Worm (Caenorhabditis elegans): ENCODE measurements around the gene dcaf-13.

dcaf-13 gene

ce11 chrII:4391072-4391471 is 33.6 kb downstream of the dcaf-13 start:
- no peak for TF ChIP-seq snpc-4 (tag; optimal IDR thresholded peaks at IDR 0.05)
- TF ChIP-seq lsy-2 (tag; optimal IDR thresholded peaks at IDR 0.05), result no peak
- TF ChIP-seq sem-2 (GFP tag; optimal IDR thresholded peaks at IDR 0.05), result no peak
- no peak for TF ChIP-seq ces-1 (GFP tag; optimal IDR thresholded peaks at IDR 0.05)
- no peak for TF ChIP-seq sptf-1 (tag; optimal IDR thresholded peaks at IDR 0.05)
- TF ChIP-seq ceh-43 (GFP tag; optimal IDR thresholded peaks at IDR 0.05), result no peak
- no peak for TF ChIP-seq unc-39 (tag; optimal IDR thresholded peaks at IDR 0.05)
- no peak for TF ChIP-seq mep-1 (tag; optimal IDR thresholded peaks at IDR 0.05)
- TF ChIP-seq ceh-83 (GFP tag; optimal IDR thresholded peaks at IDR 0.05), result no peak
- no peak for TF ChIP-seq elt-1 (tag; optimal IDR thresholded peaks at IDR 0.05; ENCODE audit: borderline replicate concordance, insufficient read depth)
- TF ChIP-seq mab-5 (tag; optimal IDR thresholded peaks at IDR 0.05), result no peak
- TF ChIP-seq unc-62 (GFP tag; optimal IDR thresholded peaks at IDR 0.05), result no peak
- TF ChIP-seq ceh-39 (tag; optimal IDR thresholded peaks at IDR 0.05), result no peak
- no peak for TF ChIP-seq unc-120 (tag; optimal IDR thresholded peaks at IDR 0.05; ENCODE audit: poor library complexity, severe bottlenecking)
- no peak for TF ChIP-seq drap-1 (GFP tag; optimal IDR thresholded peaks at IDR 0.05)

- TF ChIP-seq nhr-76 (tag; optimal IDR thresholded peaks at IDR 0.05) (no peak), ceh-43 (GFP tag; optimal IDR thresholded peaks at IDR 0.05) (no peak), ceh-83 (GFP tag; optimal IDR thresholded peaks at IDR 0.05) (no peak), pha-4 (tag; optimal IDR thresholded peaks at IDR 0.05) (no peak), elt-1 (tag; optimal IDR thresholded peaks at IDR 0.05; ENCODE audit: borderline replicate concordance, insufficient read depth) (no peak), hlh-1 (tag; optimal IDR thresholded peaks at IDR 0.05) (no peak), elt-3 (tag; optimal IDR thresholded peaks at IDR 0.05) (no peak), unc-39 (tag; optimal IDR thresholded peaks at IDR 0.05) (no peak), snpc-4 (tag; optimal IDR thresholded peaks at IDR 0.05) (no peak)
Observed at ce11 chrII:4383306-4383705, 41.4 kb downstream of the dcaf-13 start, which contains the start of gene fkh-6. TSS of gene fkh-6 (minus strand) at chrII:4383406.

- TF ChIP-seq snpc-4 (tag; optimal IDR thresholded peaks at IDR 0.05) (no peak), nhr-12 (tag; optimal IDR thresholded peaks at IDR 0.05) (no peak), hlh-1 (tag; optimal IDR thresholded peaks at IDR 0.05) (no peak), M03D4.4 (tag; optimal IDR thresholded peaks at IDR 0.05) (no peak), ceh-83 (GFP tag; optimal IDR thresholded peaks at IDR 0.05) (no peak), tbx-8 (GFP tag; optimal IDR thresholded peaks at IDR 0.05) (no peak), ham-2 (GFP tag; optimal IDR thresholded peaks at IDR 0.05) (no peak), nhr-2 (tag; optimal IDR thresholded peaks at IDR 0.05) (no peak), nhr-76 (tag; optimal IDR thresholded peaks at IDR 0.05) (no peak), zip-8 (tag; optimal IDR thresholded peaks at IDR 0.05) (no peak), ztf-11 (tag; optimal IDR thresholded peaks at IDR 0.05) (no peak), flh-1 (GFP tag; optimal IDR thresholded peaks at IDR 0.05) (no peak), ceh-39 (tag; optimal IDR thresholded peaks at IDR 0.05) (no peak), unc-39 (tag; optimal IDR thresholded peaks at IDR 0.05) (no peak), lsy-2 (tag; optimal IDR thresholded peaks at IDR 0.05) (no peak), unc-120 (tag; optimal IDR thresholded peaks at IDR 0.05; ENCODE audit: poor library complexity, severe bottlenecking) (no peak), drap-1 (GFP tag; optimal IDR thresholded peaks at IDR 0.05) (no peak)
Observed at ce11 chrII:4378195-4378594, 46.5 kb downstream of the dcaf-13 start, which contains the start of gene B0286.1. TSS of gene B0286.1 (plus strand) at chrII:4378495.

DNA sequence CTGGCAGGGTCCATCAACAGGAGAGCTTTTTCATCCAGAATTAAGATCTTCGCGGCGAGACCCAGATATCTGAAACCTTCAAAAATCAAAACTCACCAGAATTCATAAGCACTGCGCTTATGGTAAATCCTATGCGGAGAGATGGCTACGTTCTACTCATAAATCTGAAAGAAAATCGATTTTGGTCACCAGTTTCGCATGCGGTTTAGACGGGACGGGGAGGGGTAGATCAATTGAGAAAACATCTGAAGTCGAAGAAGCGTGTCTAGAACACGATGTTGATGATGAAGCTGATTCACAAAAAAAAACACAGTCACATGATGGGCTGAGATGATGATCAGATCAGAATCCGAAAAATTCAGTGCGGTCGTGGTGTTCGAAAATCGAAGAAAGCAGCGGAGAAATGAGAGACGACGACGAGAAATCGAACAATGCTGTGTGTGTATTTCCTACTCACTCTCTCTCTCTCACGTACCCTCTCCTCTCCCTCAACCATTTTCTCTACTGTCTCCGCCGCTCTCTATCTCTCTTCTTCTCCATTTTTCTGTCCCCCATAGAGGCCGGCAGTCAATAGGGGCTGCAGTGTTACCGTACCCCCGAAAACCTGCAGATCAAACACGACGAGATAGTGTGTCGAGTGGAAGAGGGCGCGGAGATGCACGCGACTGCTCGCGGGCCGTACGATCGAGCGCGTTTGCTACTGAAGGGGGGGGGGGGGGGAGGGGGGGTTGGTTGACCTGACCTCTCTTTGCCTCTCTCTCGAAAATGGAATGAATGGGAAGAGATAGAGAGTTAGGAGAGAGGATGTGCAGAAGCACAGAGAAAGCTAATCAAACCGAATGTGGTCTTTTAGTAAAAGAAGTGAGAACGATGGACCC is 48.2 kb downstream of the dcaf-13 start, which contains the start of gene ntl-2:
TSS of gene ntl-2 (minus strand) at position 171 of the 878 bp plus-strand sequence.
- TF ChIP-seq ceh-39 (tag; optimal IDR thresholded peaks at IDR 0.05), result peak; percentile 94
- peak; percentile 77 for TF ChIP-seq elt-3 (tag; optimal IDR thresholded peaks at IDR 0.05)
- no peak for TF ChIP-seq blmp-1 (tag; optimal IDR thresholded peaks at IDR 0.05)
- TF ChIP-seq cnd-1 (tag; optimal IDR thresholded peaks at IDR 0.05), result peak; percentile 88
- TF ChIP-seq unc-39 (tag; optimal IDR thresholded peaks at IDR 0.05), result peak; percentile 10
- peak; percentile 75 for TF ChIP-seq mep-1 (tag; optimal IDR thresholded peaks at IDR 0.05)
- peak; percentile 78 for TF ChIP-seq hlh-1 (tag; optimal IDR thresholded peaks at IDR 0.05)
- TF ChIP-seq tbx-8 (GFP tag; optimal IDR thresholded peaks at IDR 0.05), result no peak
- TF ChIP-seq ztf-11 (tag; optimal IDR thresholded peaks at IDR 0.05), result peak; percentile 74
- TF ChIP-seq snpc-4 (tag; optimal IDR thresholded peaks at IDR 0.05), result no peak
- no peak for TF ChIP-seq elt-1 (tag; optimal IDR thresholded peaks at IDR 0.05; ENCODE audit: borderline replicate concordance, insufficient read depth)
- no peak for TF ChIP-seq nhr-28 (tag; optimal IDR thresholded peaks at IDR 0.05)
- TF ChIP-seq unc-62 (GFP tag; optimal IDR thresholded peaks at IDR 0.05), result peak; percentile 85
- TF ChIP-seq M03D4.4 (tag; optimal IDR thresholded peaks at IDR 0.05), result peak; percentile 84
- no peak for TF ChIP-seq zip-8 (tag; optimal IDR thresholded peaks at IDR 0.05)
- peak; percentile 95 for TF ChIP-seq lin-13 (tag; optimal IDR thresholded peaks at IDR 0.05)
- peak; percentile 85 for TF ChIP-seq ces-1 (GFP tag; optimal IDR thresholded peaks at IDR 0.05)
- TF ChIP-seq ceh-43 (GFP tag; optimal IDR thresholded peaks at IDR 0.05), result peak; percentile 79
- TF ChIP-seq sptf-1 (tag; optimal IDR thresholded peaks at IDR 0.05), result peak; percentile 95
- TF ChIP-seq ham-2 (GFP tag; optimal IDR thresholded peaks at IDR 0.05), result peak; percentile 92
- peak; percentile 93 for TF ChIP-seq drap-1 (GFP tag; optimal IDR thresholded peaks at IDR 0.05)
- TF ChIP-seq mab-5 (tag; optimal IDR thresholded peaks at IDR 0.05), result peak; percentile 53
- TF ChIP-seq lin-32 (GFP tag; optimal IDR thresholded peaks at IDR 0.05), result peak; percentile 12
- no peak for TF ChIP-seq flh-1 (GFP tag; optimal IDR thresholded peaks at IDR 0.05)
- TF ChIP-seq unc-120 (tag; optimal IDR thresholded peaks at IDR 0.05; ENCODE audit: poor library complexity, severe bottlenecking), result peak; percentile 88
- peak; percentile 95 for TF ChIP-seq pha-4 (tag; optimal IDR thresholded peaks at IDR 0.05)
- TF ChIP-seq nhr-2 (tag; optimal IDR thresholded peaks at IDR 0.05), result peak; percentile 26
- TF ChIP-seq ceh-83 (GFP tag; optimal IDR thresholded peaks at IDR 0.05), result peak; percentile 62
- peak; percentile 95 for TF ChIP-seq mls-2 (tag; optimal IDR thresholded peaks at IDR 0.05)
- peak; percentile 97 for TF ChIP-seq lsy-2 (tag; optimal IDR thresholded peaks at IDR 0.05)
- no peak for TF ChIP-seq nhr-76 (tag; optimal IDR thresholded peaks at IDR 0.05)
- no peak for TF ChIP-seq nhr-12 (tag; optimal IDR thresholded peaks at IDR 0.05)
- TF ChIP-seq nhr-237 (tag; optimal IDR thresholded peaks at IDR 0.05), result peak; percentile 91
- peak; percentile 49 for TF ChIP-seq bed-3 (GFP tag; optimal IDR thresholded peaks at IDR 0.05)
- peak; percentile 57 for TF ChIP-seq sem-2 (GFP tag; optimal IDR thresholded peaks at IDR 0.05)
